Fruit fly (Drosophila melanogaster): ENCODE data around the gene CG42847.

Gene CG42847

dm6 chr2L:9455157-9455556, 27.5 kb downstream of the CG42847 start:
- TF ChIP-seq fd96Ca (GFP tag; IDR thresholded peaks at IDR 0.05) (no peak), CG9948 (tag; optimal IDR thresholded peaks at IDR 0.05) (no peak), CG10348 (GFP tag; IDR thresholded peaks at IDR 0.05) (no peak), CG32121 (GFP tag; IDR thresholded peaks at IDR 0.05) (no peak), CG8159 (tag; optimal IDR thresholded peaks at IDR 0.05) (no peak), Pif1A (GFP tag; optimal IDR thresholded peaks at IDR 0.05) (no peak), Snoo (tag; optimal IDR thresholded peaks at IDR 0.05) (no peak), Ets98B (GFP tag; IDR thresholded peaks at IDR 0.05) (no peak), CG17806 (tag; optimal IDR thresholded peaks at IDR 0.05) (no peak), Pif1B (GFP tag; optimal IDR thresholded peaks at IDR 0.05) (no peak), D1 (tag; optimal IDR thresholded peaks at IDR 0.05) (no peak)

- no peak for TF ChIP-seq CG34367 (tag; optimal IDR thresholded peaks at IDR 0.05)
- no peak for TF ChIP-seq CG10348 (GFP tag; IDR thresholded peaks at IDR 0.05)
- TF ChIP-seq D1 (tag; optimal IDR thresholded peaks at IDR 0.05): no peak
- no peak for TF ChIP-seq CG12605 (GFP tag; IDR thresholded peaks at IDR 0.05)
- no peak for TF ChIP-seq CG8159 (tag; optimal IDR thresholded peaks at IDR 0.05)
- no peak for TF ChIP-seq Snoo (tag; optimal IDR thresholded peaks at IDR 0.05)
- no peak for TF ChIP-seq Pif1A (GFP tag; optimal IDR thresholded peaks at IDR 0.05)
- TF ChIP-seq EcR (GFP tag; optimal IDR thresholded peaks at IDR 0.05): no peak
- no peak for TF ChIP-seq CG17806 (tag; optimal IDR thresholded peaks at IDR 0.05)
- no peak for TF ChIP-seq CG15710 (tag; optimal IDR thresholded peaks at IDR 0.05)
Measured at dm6 chr2L:9457456-9457855, 29.8 kb downstream of the CG42847 start.

DNA sequence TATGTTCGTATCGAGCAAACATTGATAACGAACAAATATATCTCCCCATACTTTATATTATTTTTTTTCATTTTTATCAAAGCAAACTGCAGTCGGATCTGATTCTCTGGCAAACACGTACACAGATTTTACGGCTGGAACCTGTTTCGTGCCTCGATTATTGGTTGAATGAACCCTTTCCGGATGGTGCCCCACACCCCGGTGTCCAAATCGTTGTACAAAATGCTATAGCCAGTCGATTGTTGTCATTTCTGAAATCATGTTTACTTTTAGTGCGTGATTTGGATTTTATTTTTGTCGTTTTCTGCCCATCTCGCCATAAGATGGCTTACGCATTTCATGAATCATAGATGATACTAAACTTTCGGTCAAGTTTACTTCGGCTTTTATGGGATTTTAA, 30.2 kb downstream of the CG42847 start:
- TF ChIP-seq EcR (GFP tag; optimal IDR thresholded peaks at IDR 0.05) (peak; percentile 91), CG15710 (tag; optimal IDR thresholded peaks at IDR 0.05) (no peak)

DNA sequence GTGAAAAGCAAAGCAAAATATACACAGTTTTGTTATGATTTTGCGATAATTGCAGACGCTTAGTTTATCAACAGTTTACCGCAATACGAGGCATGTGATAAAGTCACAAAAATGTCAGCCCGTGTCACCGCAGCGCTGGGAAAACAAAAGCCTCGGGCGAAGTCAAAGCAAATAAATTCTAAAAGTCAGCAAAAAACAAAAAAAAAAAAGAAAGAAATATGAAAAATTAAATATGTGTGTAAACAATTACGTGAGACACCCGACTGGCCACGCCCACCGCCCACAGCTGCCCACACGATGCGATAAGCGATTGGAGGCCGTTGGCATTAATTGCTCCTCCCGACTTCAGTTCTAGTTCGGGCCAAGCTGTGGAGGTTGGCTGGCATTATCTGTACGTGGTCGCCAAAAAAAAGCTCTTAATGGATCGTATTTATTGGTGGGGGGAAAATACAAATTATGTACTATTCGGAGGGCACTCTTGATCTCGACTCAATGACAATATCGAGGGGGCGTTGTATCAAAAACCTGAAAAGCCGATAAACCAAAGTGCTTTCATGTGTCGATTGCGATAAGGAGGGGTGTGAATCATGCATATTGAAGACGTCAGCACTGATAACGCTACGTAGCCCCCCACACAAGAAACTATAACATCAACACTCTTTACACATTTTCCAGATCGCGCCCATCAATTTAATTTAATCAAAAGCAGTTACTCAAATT, 31.9 kb downstream of the CG42847 start:
- no peak for TF ChIP-seq CG12605 (GFP tag; IDR thresholded peaks at IDR 0.05)
- TF ChIP-seq EcR (GFP tag; optimal IDR thresholded peaks at IDR 0.05): peak; percentile 17

DNA sequence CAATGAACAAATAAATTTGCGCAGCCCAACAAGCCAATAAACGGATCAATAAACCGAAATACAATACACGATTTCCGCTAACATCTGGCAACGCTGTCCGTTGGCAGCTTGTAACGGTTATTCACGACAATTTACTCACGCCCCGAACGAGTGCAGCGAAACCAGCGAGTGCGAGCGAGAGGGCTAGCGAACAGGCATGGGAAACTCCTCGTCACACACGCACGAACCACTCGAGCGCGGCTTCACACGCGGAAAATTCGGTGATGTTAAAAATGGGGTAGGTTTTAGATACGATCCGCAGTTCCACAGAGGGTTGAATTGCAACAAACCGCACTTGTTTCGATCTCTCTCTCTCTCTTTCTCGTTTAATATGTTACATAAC, 32.4 kb downstream of the CG42847 start:
- TF ChIP-seq CG14655 (GFP tag; optimal IDR thresholded peaks at IDR 0.05): no peak
- TF ChIP-seq CG9948 (tag; optimal IDR thresholded peaks at IDR 0.05): no peak
- no peak for TF ChIP-seq CG10348 (GFP tag; IDR thresholded peaks at IDR 0.05)

DNA sequence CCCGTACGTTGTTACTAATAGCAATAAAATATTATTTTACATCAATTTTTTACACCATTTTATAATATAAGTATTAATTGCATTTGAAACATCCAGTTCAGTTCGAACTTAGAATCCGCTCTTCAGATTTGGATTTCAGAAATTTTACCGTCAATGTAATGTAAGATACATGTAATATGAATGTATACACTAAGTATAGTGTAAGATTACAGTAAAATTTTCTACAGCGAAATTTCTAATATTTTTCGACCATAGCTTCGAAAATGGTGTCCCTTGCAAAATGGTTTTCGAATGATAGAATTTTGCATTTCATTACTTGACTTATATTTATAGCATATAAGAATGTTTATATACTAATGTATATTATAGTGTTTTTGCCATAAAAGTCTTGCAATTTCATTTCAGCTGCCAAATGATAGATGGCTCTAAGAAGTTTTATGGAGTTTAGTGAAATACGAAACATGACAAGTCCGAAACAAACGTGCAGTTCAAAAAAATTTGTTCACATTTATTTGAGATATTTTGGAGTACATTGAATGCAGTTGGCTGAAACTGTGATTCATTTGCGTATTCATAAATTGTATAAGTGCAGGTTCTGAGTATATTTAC, 36.9 kb downstream of the CG42847 start:
- TF ChIP-seq CG32121 (GFP tag; IDR thresholded peaks at IDR 0.05) (no peak), CG4496 (GFP tag; IDR thresholded peaks at IDR 0.05) (no peak), Ets98B (GFP tag; IDR thresholded peaks at IDR 0.05) (no peak), fd96Ca (GFP tag; IDR thresholded peaks at IDR 0.05) (no peak), gl (tag; optimal IDR thresholded peaks at IDR 0.05) (no peak), Pif1A (GFP tag; optimal IDR thresholded peaks at IDR 0.05) (no peak), CG15710 (tag; optimal IDR thresholded peaks at IDR 0.05) (no peak), CG34367 (tag; optimal IDR thresholded peaks at IDR 0.05) (no peak)

DNA sequence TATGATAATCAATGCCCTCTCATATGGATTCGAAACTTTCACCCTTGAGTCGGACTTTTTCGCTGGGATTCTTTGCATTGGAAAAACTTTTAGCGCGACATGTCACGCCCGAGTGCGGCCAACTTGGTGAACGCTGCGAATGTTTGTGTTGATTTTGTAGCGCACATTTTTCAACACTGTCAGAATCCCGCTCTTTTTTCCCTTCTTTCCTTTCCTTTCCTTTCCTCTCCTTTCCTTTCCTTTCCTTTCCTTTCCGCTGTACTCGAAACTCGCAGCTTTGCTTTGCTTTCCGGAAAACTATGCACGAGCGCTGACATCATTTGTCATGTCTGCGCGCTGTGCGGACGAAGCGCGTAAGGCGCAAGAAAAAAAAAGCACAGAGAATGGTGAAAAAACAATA, 39.7 kb downstream of the CG42847 start:
- no peak for TF ChIP-seq CG4496 (GFP tag; IDR thresholded peaks at IDR 0.05)
- TF ChIP-seq CG17806 (tag; optimal IDR thresholded peaks at IDR 0.05): no peak
- no peak for TF ChIP-seq Snoo (tag; optimal IDR thresholded peaks at IDR 0.05)
- no peak for TF ChIP-seq CG14655 (GFP tag; optimal IDR thresholded peaks at IDR 0.05)
- no peak for TF ChIP-seq CG15710 (tag; optimal IDR thresholded peaks at IDR 0.05)
- no peak for TF ChIP-seq CG8159 (tag; optimal IDR thresholded peaks at IDR 0.05)
- no peak for TF ChIP-seq CG12605 (GFP tag; IDR thresholded peaks at IDR 0.05)
- no peak for TF ChIP-seq fd96Ca (GFP tag; IDR thresholded peaks at IDR 0.05)
- no peak for TF ChIP-seq CG8301 (tag; optimal IDR thresholded peaks at IDR 0.05)
- TF ChIP-seq rn (GFP tag; IDR thresholded peaks at IDR 0.05): no peak
- no peak for TF ChIP-seq CG10348 (GFP tag; IDR thresholded peaks at IDR 0.05)
- no peak for TF ChIP-seq CG9948 (tag; optimal IDR thresholded peaks at IDR 0.05)

Data from whole organism, pupa.